Worm (Caenorhabditis elegans) whole organism, L4 larva: ENCODE results near the gene W08F4.5.
"Not testable (repeated sequence)": the region's sequence is repeated elsewhere in the genome, so short reads cannot be mapped to it uniquely, and the experiment has no call there.

Experiments used
- ama-1 ChIP-seq: fragments of 150-350 bp; optimal IDR thresholded peaks from 2 replicates; lab custom pipeline; 2014; ENCODE audit warnings: inconsistent platforms, mixed read lengths
- fkh-10 ChIP-seq: fragments of 150-350 bp; optimal IDR thresholded peaks from 2 replicates; lab custom pipeline; 2014; ENCODE audit warnings: missing biosample characterization, missing genetic modification reagents, missing genetic modification characterization
- php-3 ChIP-seq: fragments of 200-800 bp; sonication (Bioruptor generic); IDR thresholded peaks from 2 replicates; pipeline ENCODE4 v1.3.6; 2022; ENCODE audit warnings: missing genetic modification reagents, missing genetic modification characterization, missing compliant biosample characterization

ce11 chrII:612361-612760 is 43.7 kb upstream of the W08F4.5 start, which contains the start of gene clec-118:
- TF ChIP-seq ama-1 (lab: Kevin White, UChicago); php-3; fkh-10 (GFP tag; lab: Kevin White, UChicago): not testable (repeated sequence)
